Fruit fly (Drosophila melanogaster): ENCODE measurements around the gene ago.

DNA sequence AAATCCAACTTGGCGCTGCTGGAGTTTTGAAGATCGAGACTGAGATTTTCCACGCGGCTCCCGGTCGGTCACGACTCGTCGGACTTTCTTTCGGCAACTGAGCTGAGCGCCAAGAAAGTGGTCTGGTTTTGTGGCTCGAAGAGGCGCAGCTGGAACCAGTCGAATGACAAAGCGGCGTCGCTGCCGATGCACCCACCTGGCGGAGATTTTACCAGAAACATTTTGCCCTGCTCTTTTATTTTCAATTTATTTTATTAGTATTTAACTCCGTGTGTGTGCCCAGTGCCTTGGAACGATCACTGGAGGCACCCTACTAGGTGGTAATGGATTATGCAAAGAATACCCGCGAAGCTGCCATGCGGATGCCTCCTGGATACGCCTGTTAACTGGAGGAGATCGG, 49.9 kb downstream of the ago start, which contains the start of gene CG15005:
- TF ChIP-seq psq (optimal IDR thresholded peaks at IDR 0.05) (no peak), pan (optimal IDR thresholded peaks at IDR 0.05) (no peak)

Data from whole organism.